Worm (Caenorhabditis elegans) whole organism, L1 larva: ENCODE data around the gene C14A6.8.

Experiments used
- C04F5.9 ChIP-seq: sonication (generic microtip); optimal IDR thresholded peaks from 2 replicates; lab custom pipeline; 2016; ENCODE audit warnings: missing genetic modification characterization, missing compliant biosample characterization
- C16A3.4 ChIP-seq: fragments of 150-350 bp; optimal IDR thresholded peaks from 2 replicates; lab custom pipeline; 2014; ENCODE audit warnings: missing biosample characterization, missing genetic modification characterization
- C34B4.2 ChIP-seq: sonication (generic microtip); optimal IDR thresholded peaks from 2 replicates; lab custom pipeline; 2017; ENCODE audit warnings: mild to moderate bottlenecking, missing genetic modification characterization, missing compliant biosample characterization
- F16B12.6 ChIP-seq: fragments of 150-350 bp; optimal IDR thresholded peaks from 2 replicates; lab custom pipeline; 2014; ENCODE audit warnings: missing biosample characterization, missing genetic modification characterization
- aha-1 ChIP-seq: fragments of 150-350 bp; optimal IDR thresholded peaks from 2 replicates; lab custom pipeline; 2014; ENCODE audit warnings: missing biosample characterization, missing genetic modification characterization
- aly-2 ChIP-seq: fragments of 150-350 bp; optimal IDR thresholded peaks from 2 replicates; lab custom pipeline; 2014; ENCODE audit warnings: missing biosample characterization, missing genetic modification characterization
- ama-1 ChIP-seq: fragments of 150-350 bp; optimal IDR thresholded peaks from 2 replicates; lab custom pipeline; 2014
- ceh-8 ChIP-seq: fragments of 200-800 bp; sonication (Bioruptor generic); optimal IDR thresholded peaks from 2 replicates; lab custom pipeline; 2018; ENCODE audit warnings: mild to moderate bottlenecking, missing genetic modification characterization, moderate library complexity, missing compliant biosample characterization
- ceh-82 ChIP-seq, 3 experiments: fragments of 150-350 bp in 1 of 3; sonication (generic microtip) in 2 of 3; optimal IDR thresholded peaks; 2 replicates each; lab custom pipeline; 2014 to 2017; ENCODE audit warnings: missing biosample characterization in 3 of 3, missing genetic modification characterization in 3 of 3
- ceh-90 ChIP-seq: sonication (generic microtip); optimal IDR thresholded peaks from 2 replicates; lab custom pipeline; 2016; ENCODE audit warnings: missing genetic modification characterization, missing compliant biosample characterization
- efl-1 ChIP-seq, 4 experiments: fragments of 150-350 bp; optimal IDR thresholded peaks in 3 of 4; peaks in 1 of 4; 1 replicate in 1 of 4; 2 replicates in 3 of 4; lab custom pipeline; 2014; ENCODE audit warnings: missing biosample characterization in 2 of 4, missing genetic modification characterization in 2 of 4, missing genetic modification reagents in 2 of 4
- efl-3 ChIP-seq: fragments of 200-800 bp; sonication (Bioruptor generic); optimal IDR thresholded peaks from 2 replicates; lab custom pipeline; 2018; ENCODE audit warnings: mild to moderate bottlenecking, missing genetic modification characterization, missing compliant biosample characterization
- egl-13 ChIP-seq: sonication (generic microtip); optimal IDR thresholded peaks from 2 replicates; lab custom pipeline; 2016; ENCODE audit warnings: missing genotype, missing genetic modification reagents, missing genetic modification characterization, missing compliant biosample characterization
- egl-27 ChIP-seq, 2 experiments: fragments of 150-350 bp in 1 of 2; sonication (generic microtip); optimal IDR thresholded peaks; 3 replicates each; lab custom pipeline; 2017 to 2018; ENCODE audit warnings: missing biosample characterization in 2 of 2, missing genetic modification characterization in 2 of 2, missing genetic modification reagents in 2 of 2
- ets-5 ChIP-seq: fragments of 200-800 bp; sonication (Bioruptor generic); IDR thresholded peaks from 2 replicates; pipeline ENCODE4 v1.3.6; 2022; ENCODE audit warnings: missing genetic modification characterization, missing compliant biosample characterization
- fos-1 ChIP-seq: fragments of 150-350 bp; optimal IDR thresholded peaks from 2 replicates; lab custom pipeline; 2014; ENCODE audit warnings: missing biosample characterization, missing genetic modification characterization
- grh-1 ChIP-seq: fragments of 200-800 bp; sonication (Bioruptor generic); IDR thresholded peaks from 2 replicates; pipeline ENCODE4 v1.3.6; 2022; ENCODE audit warnings: missing genetic modification reagents, missing genetic modification characterization, missing compliant biosample characterization
- hlh-17 ChIP-seq: fragments of 200-800 bp; sonication (Bioruptor generic); optimal IDR thresholded peaks from 2 replicates; lab custom pipeline; 2018; ENCODE audit warnings: missing genetic modification characterization, mild to moderate bottlenecking, missing compliant biosample characterization, moderate library complexity, borderline replicate concordance
- hlh-4 ChIP-seq: sonication (generic microtip); optimal IDR thresholded peaks from 2 replicates; lab custom pipeline; 2016; ENCODE audit warnings: mild to moderate bottlenecking, missing genetic modification characterization, missing compliant biosample characterization
- hpl-2 ChIP-seq: fragments of 150-350 bp; optimal IDR thresholded peaks from 2 replicates; lab custom pipeline; 2014; ENCODE audit warnings: missing biosample characterization, missing genetic modification reagents, missing genetic modification characterization
- jun-1 ChIP-seq: fragments of 150-350 bp; optimal IDR thresholded peaks from 2 replicates; lab custom pipeline; 2014; ENCODE audit warnings: missing biosample characterization, missing genetic modification reagents, missing genetic modification characterization
- lin-13 ChIP-seq: fragments of 150-350 bp; optimal IDR thresholded peaks from 2 replicates; lab custom pipeline; 2014; ENCODE audit warnings: missing biosample characterization, missing genetic modification reagents, missing genetic modification characterization
- lin-15B ChIP-seq: fragments of 150-350 bp; sonication (generic microtip); optimal IDR thresholded peaks from 3 replicates; lab custom pipeline; 2014; ENCODE audit warnings: missing biosample characterization, missing genetic modification characterization
- lin-35 ChIP-seq, 2 experiments: fragments of 150-350 bp; optimal IDR thresholded peaks; 2 replicates each; lab custom pipeline; 2014; ENCODE audit warnings: missing biosample characterization in 2 of 2, missing genetic modification characterization in 2 of 2, missing genetic modification reagents in 2 of 2
- mdl-1 ChIP-seq, 2 experiments: fragments of 150-350 bp; optimal IDR thresholded peaks; 2 replicates each; lab custom pipeline; 2014 to 2017; ENCODE audit warnings: missing biosample characterization in 2 of 2, missing genetic modification characterization in 2 of 2, inconsistent platforms in 1 of 2
- mef-2 ChIP-seq: fragments of 150-350 bp; optimal IDR thresholded peaks from 2 replicates; lab custom pipeline; 2014; ENCODE audit warnings: missing biosample characterization, missing genetic modification characterization
- nhr-12 ChIP-seq: sonication (generic microtip); optimal IDR thresholded peaks from 2 replicates; lab custom pipeline; 2017; ENCODE audit warnings: missing biosample characterization, missing genetic modification characterization
- nhr-19 ChIP-seq: fragments of 200-800 bp; sonication (Bioruptor generic); conservative IDR thresholded peaks from 2 replicates; pipeline ENCODE4 v1.3.6; 2022; ENCODE audit warnings: missing genetic modification characterization, missing compliant biosample characterization
- nhr-237 ChIP-seq: fragments of 150-350 bp; optimal IDR thresholded peaks from 2 replicates; lab custom pipeline; 2014; ENCODE audit warnings: missing biosample characterization, missing genetic modification characterization
- nhr-28 ChIP-seq: fragments of 150-350 bp; optimal IDR thresholded peaks from 2 replicates; lab custom pipeline; 2014; ENCODE audit warnings: missing biosample characterization, missing genetic modification characterization
- nhr-76 ChIP-seq: sonication (generic microtip); optimal IDR thresholded peaks from 2 replicates; lab custom pipeline; 2017; ENCODE audit warnings: missing biosample characterization, missing genetic modification characterization
- nhr-85 ChIP-seq: sonication (generic microtip); peaks from one replicate; lab custom pipeline; 2016; ENCODE audit warnings: missing genetic modification characterization, inconsistent platforms, missing compliant biosample characterization
- pax-3 ChIP-seq: fragments of 200-800 bp; sonication (Bioruptor generic); optimal IDR thresholded peaks from 2 replicates; lab custom pipeline; 2018; ENCODE audit warnings: mild to moderate bottlenecking, missing genetic modification characterization, moderate library complexity, missing compliant biosample characterization
- snpc-4 ChIP-seq: fragments of 150-350 bp; optimal IDR thresholded peaks from 2 replicates; lab custom pipeline; 2014; ENCODE audit warnings: missing biosample characterization, missing genetic modification characterization
- sox-4 ChIP-seq: sonication (generic microtip); optimal IDR thresholded peaks from 2 replicates; lab custom pipeline; 2016; ENCODE audit warnings: missing genetic modification characterization, missing compliant biosample characterization
- sup-37 ChIP-seq: fragments of 200-800 bp; sonication (Bioruptor generic); optimal IDR thresholded peaks from 2 replicates; lab custom pipeline; 2018; ENCODE audit warnings: mild to moderate bottlenecking, missing genetic modification characterization, missing compliant biosample characterization
- tlp-1 ChIP-seq: fragments of 150-350 bp; optimal IDR thresholded peaks from 2 replicates; lab custom pipeline; 2014; ENCODE audit warnings: missing biosample characterization, missing genetic modification characterization
- unc-130 ChIP-seq: fragments of 150-350 bp; optimal IDR thresholded peaks from 2 replicates; lab custom pipeline; 2017; ENCODE audit warnings: missing biosample characterization, missing genetic modification characterization, inconsistent platforms
- unc-30 ChIP-seq: sonication (generic microtip); optimal IDR thresholded peaks from 2 replicates; lab custom pipeline; 2017; ENCODE audit warnings: missing biosample characterization, missing genetic modification characterization
- ztf-4 ChIP-seq: fragments of 150-350 bp; optimal IDR thresholded peaks from 2 replicates; lab custom pipeline; 2014; ENCODE audit warnings: missing biosample characterization, missing genetic modification characterization

Gene C14A6.8

DNA sequence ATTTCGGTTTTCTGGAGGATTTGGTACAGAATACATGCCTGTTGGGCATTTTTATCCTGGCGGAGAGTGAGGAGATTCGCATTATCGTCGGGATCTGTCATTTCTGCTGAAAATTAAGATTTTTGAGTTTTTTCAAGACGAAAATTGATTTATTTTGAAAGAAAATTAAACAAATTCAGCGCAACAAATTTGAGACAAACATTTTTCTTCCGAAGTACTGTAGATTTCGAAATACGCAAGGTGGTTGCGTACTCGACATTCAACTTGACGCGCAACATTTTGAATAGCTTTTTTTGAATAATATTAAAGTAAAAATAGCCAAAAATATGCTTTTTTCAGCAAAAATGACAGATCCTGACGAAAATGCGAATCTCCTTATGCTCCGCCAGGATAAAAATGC is 37.1 kb downstream of the C14A6.8 start, which contains the start of gene Y37H2A.7:
Y37H2A.7 (minus strand) TSS at position 101 of the 400 bp plus-strand sequence.
- TF ChIP-seq lin-13 (GFP tag; lab: Kevin White, UChicago), result no peak
- TF ChIP-seq tlp-1 (tag; lab: Kevin White, UChicago), result no peak
- TF ChIP-seq C04F5.9, result no peak
- no peak for TF ChIP-seq ama-1 (lab: Kevin White, UChicago)
- no peak for TF ChIP-seq hpl-2 (GFP tag; lab: Kevin White, UChicago)
- no peak for TF ChIP-seq unc-30
- TF ChIP-seq F16B12.6 (tag; lab: Kevin White, UChicago), result no peak
- TF ChIP-seq ceh-90 (tag; lab: Kevin White, UChicago), result no peak
- no peak for TF ChIP-seq hlh-4

DNA sequence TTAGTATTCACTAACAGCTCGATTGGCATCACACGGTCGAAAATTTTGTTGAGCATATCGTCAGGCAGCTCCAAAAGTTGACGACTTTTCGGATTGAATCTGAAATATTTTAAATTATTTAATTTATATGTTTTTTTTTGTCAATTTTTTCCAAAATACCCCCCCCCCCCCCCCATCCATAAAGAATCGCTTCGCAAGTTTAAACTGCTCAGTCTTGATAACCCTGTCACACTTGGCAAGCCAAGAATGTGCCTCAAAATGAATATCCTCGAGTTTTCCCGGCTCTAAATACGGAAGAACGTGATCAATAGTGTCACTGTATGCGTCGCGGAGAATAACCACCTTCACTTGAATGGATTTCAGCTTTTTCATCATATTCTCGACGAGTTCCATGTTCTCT is 38.3 kb downstream of the C14A6.8 start, which contains the start of gene Y37H2A.18:
Y37H2A.18 (minus strand) TSS at position 101 of the 400 bp plus-strand sequence.
- TF ChIP-seq mdl-1 (tag; optimal IDR thresholded peaks at IDR 0.05; lab: Kevin White, UChicago) (no peak), nhr-237 (no peak), ceh-82 (tag; optimal IDR thresholded peaks at IDR 0.05; lab: Kevin White, UChicago) (no peak), C34B4.2 (tag; lab: Kevin White, UChicago) (no peak), grh-1 (GFP tag; lab: Robert Waterston, UW) (no peak), C16A3.4 (tag; lab: Kevin White, UChicago) (no peak), hlh-4 (no peak), ceh-8 (GFP tag; lab: Kevin White, UChicago) (no peak), nhr-85 (tag; lab: Kevin White, UChicago) (no peak), aha-1 (tag; lab: Kevin White, UChicago) (no peak), lin-13 (GFP tag; lab: Kevin White, UChicago) (no peak), mef-2 (tag; lab: Kevin White, UChicago) (no peak), C04F5.9 (no peak), ets-5 (GFP tag; lab: Robert Waterston, UW) (no peak), lin-15B (tag; lab: Kevin White, UChicago) (no peak), sup-37 (GFP tag; lab: Kevin White, UChicago) (no peak), sox-4 (tag; lab: Kevin White, UChicago) (no peak)

DNA sequence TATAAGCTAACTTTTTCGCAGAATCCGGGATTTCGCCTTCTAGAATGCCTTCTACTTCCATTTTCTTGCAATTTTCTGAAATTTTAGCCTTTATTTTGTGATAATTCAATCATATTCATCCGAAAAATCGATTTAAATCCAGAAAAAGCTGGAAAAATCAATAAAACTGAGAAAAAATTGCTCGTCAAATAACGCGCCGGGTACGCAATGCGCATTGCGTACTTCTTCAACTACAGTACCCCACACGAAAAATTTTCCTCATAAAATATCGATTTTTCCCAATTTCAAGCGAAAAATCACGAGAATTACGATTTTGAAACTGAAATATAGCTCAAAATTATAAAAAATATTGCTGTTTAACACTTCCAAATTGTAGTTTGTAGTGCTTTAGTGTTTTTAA is 40.4 kb downstream of the C14A6.8 start, which contains the start of gene Y37H2A.12:
Y37H2A.12 (minus strand) TSS at position 81 of the 400 bp plus-strand sequence.
- TF ChIP-seq nhr-28 (tag; lab: Kevin White, UChicago) (no peak), unc-30 (no peak), sox-4 (tag; lab: Kevin White, UChicago) (no peak), ztf-4 (tag; lab: Kevin White, UChicago) (no peak), efl-3 (GFP tag; lab: Kevin White, UChicago) (no peak), mef-2 (tag; lab: Kevin White, UChicago) (no peak), nhr-76 (tag; lab: Kevin White, UChicago) (no peak), jun-1 (no peak)

- TF ChIP-seq egl-27 (tag; optimal IDR thresholded peaks at IDR 0.05; lab: Kevin White, UChicago), result no peak
- no peak for TF ChIP-seq hlh-17 (GFP tag; lab: Kevin White, UChicago)
- TF ChIP-seq hlh-4, result no peak
- no peak for TF ChIP-seq unc-130 (tag; lab: Kevin White, UChicago)
- no peak for TF ChIP-seq fos-1 (tag; lab: Kevin White, UChicago)
- no peak for TF ChIP-seq snpc-4 (tag; lab: Kevin White, UChicago)
Observed at ce11 chrV:18128545-18128944, 42.9 kb downstream of the C14A6.8 start.

DNA sequence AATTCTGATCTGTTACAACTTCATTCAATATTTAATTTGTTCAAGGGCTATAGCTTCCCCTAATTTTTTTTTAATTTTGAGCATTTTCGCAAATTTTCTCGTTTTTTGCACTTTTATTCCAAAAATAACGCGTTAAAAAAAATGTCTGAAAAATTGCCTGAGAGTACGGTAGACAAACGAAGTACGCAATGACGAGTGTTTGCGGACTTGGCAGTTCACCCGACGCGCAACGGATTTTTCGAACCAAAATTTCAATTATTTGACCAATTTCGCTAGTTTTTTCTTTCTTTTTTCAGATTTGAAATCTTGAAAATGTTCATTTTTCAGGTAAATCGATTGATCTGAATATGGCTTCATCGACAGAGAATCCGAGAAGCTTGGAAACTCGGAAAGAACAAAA is 44.3 kb downstream of the C14A6.8 start, which contains the start of gene fbxa-211:
fbxa-211 (plus strand) TSS at position 328 of the 400 bp plus-strand sequence.
- TF ChIP-seq aly-2 (tag; lab: Kevin White, UChicago) (no peak), nhr-76 (tag; lab: Kevin White, UChicago) (no peak), efl-1 (optimal IDR thresholded peaks at IDR 0.05; lab: Kevin White, UChicago) (no peak), efl-1 (GFP tag; optimal IDR thresholded peaks at IDR 0.05 in 1 of 2; lab: Kevin White, UChicago) (no peak), nhr-12 (tag; lab: Kevin White, UChicago) (no peak), ama-1 (lab: Kevin White, UChicago) (no peak), snpc-4 (tag; lab: Kevin White, UChicago) (no peak), egl-13 (tag; lab: Kevin White, UChicago) (no peak), pax-3 (tag; lab: Kevin White, UChicago) (no peak), lin-15B (tag; lab: Kevin White, UChicago) (no peak), lin-35 (GFP tag; optimal IDR thresholded peaks at IDR 0.05; lab: Kevin White, UChicago) (no peak), ets-5 (GFP tag; lab: Robert Waterston, UW) (no peak), hlh-4 (no peak), nhr-19 (GFP tag; lab: Robert Waterston, UW) (no peak)
